Worm (Caenorhabditis elegans): ENCODE results near the gene acr-17.

DNA sequence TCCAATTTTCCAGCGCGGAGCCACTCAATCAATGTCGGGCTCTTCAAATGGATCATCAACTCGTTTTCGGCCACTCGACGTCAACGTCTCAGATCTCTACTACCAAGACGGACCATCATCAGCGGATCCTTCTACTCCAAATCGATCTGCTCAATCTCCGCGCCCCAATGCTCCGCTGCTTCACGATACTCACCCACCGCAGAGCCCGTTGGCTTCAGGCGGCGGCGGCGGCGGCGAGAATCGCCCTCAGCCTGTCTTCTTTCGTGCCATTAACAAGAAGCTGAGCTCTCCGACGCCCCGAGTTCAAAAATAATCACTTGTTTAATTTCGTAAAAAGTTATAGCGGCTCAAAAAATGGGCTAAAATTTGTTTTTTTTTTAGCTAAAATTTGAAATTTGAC, 37.6 kb downstream of the acr-17 start:
- TF ChIP-seq nhr-77 (tag; optimal IDR thresholded peaks at IDR 0.05) (no peak), zag-1 (tag; optimal IDR thresholded peaks at IDR 0.05) (no peak), gmeb-1 (tag; optimal IDR thresholded peaks at IDR 0.05) (no peak), lin-11 (tag; optimal IDR thresholded peaks at IDR 0.05) (no peak), nhr-12 (tag; optimal IDR thresholded peaks at IDR 0.05) (no peak), blmp-1 (tag; optimal IDR thresholded peaks at IDR 0.05; ENCODE audit: insufficient read depth) (no peak)
